Fruit fly (Drosophila melanogaster) whole organism, embryonic: ENCODE measurements around the gene Scamp.

ENCODE experiments used
- BtbVII ChIP-seq: fragments of 200-800 bp; sonication (Bioruptor generic); optimal IDR thresholded peaks from 3 replicates; lab custom pipeline; 2017; ENCODE audit warnings: missing biosample characterization, mild to moderate bottlenecking, missing genetic modification characterization
- CG34376 ChIP-seq: fragments of 200-800 bp; sonication (Bioruptor generic); optimal IDR thresholded peaks from 2 replicates; lab custom pipeline; 2018; ENCODE audit warnings: missing biosample characterization, mild to moderate bottlenecking, missing genetic modification characterization
- NK7.1 ChIP-seq: fragments of 200-800 bp; sonication (Bioruptor generic); optimal IDR thresholded peaks from 3 replicates; lab custom pipeline; 2016; ENCODE audit warnings: missing biosample characterization, missing genetic modification characterization
- gcm2 ChIP-seq: fragments of 200-800 bp; sonication (Bioruptor generic); optimal IDR thresholded peaks from 2 replicates; lab custom pipeline; 2016; ENCODE audit warnings: missing biosample characterization, missing genetic modification characterization
- luna ChIP-seq: fragments of 200-800 bp; sonication (Bioruptor generic); optimal IDR thresholded peaks from 2 replicates; lab custom pipeline; 2016; ENCODE audit warnings: missing biosample characterization, missing genetic modification characterization
- pan ChIP-seq, 4 experiments: fragments of >200 bp in 3 of 4; fragments of 200-800 bp in 1 of 4; sonication (Bioruptor generic) in 1 of 4; optimal IDR thresholded peaks in 3 of 4; IDR thresholded peaks in 1 of 4; 2 replicates each; pipeline versions ENCODE4 v1.3.6 to Lab custom; 2017 to 2022; ENCODE audit warnings: missing biosample characterization in 2 of 4, missing genetic modification characterization in 2 of 4, mixed read lengths in 1 of 4
- pita ChIP-seq: fragments of 200-800 bp; sonication (Bioruptor generic); optimal IDR thresholded peaks from 2 replicates; lab custom pipeline; 2017; ENCODE audit warnings: missing biosample characterization, mild to moderate bottlenecking, missing genetic modification characterization

DNA sequence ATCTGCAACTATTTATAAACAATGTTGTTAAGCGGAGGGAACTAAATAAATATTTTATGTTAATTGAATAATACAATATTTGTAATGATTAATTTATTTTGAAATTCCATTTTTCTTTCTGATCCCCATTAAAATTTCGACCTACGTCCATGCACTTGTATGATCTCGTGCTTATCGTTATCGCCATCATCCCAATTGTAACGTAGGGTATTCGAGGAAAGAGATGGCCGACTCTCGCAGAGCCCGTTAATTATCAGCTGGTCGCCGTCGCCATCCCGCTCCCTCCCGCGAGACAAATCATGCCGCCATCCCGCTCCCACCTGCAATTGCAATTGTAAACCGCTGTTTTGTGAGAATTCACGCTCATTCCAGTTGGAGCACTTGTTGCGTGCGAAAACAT, 3.4 kb upstream of the Scamp start, which contains the start of gene CG11655:
- TF ChIP-seq NK7.1 (no peak), pita (GFP tag; lab: Kevin White, UChicago) (no peak), pan (optimal IDR thresholded peaks at IDR 0.05; lab: Kevin White, UChicago) (no peak), pan (GFP tag; optimal IDR thresholded peaks at IDR 0.05 in 1 of 2, IDR thresholded peaks at IDR 0.05 in 1 of 2) (peak in 1 of 2 experiments; percentile 47), luna (no peak), BtbVII (GFP tag; lab: Kevin White, UChicago) (no peak), CG34376 (peak; percentile 15), gcm2 (no peak)
